Worm (Caenorhabditis elegans): ENCODE measurements around the gene nra-4.

DNA sequence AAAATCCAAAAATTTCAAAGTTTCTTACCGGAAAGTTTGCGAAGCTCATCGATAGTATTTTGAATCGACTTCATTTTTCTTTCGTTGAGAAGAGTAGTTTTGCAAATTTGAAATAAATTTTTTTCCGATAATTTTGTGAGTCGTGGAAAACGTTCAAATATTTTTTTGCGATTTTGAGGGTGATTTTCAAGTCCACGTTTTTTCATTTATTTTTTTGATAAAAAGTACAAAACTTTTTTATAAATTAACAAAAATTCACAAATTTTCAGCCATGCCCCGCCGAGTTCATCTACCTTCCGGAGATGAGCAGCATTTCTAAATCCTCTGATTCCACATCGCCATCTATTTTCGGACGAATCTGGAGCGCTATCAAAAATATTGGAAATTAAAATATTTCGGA lies 19.1 kb upstream of the nra-4 start, which contains the start of gene K10C9.7:
- TF ChIP-seq tbx-37 (GFP tag; conservative IDR thresholded peaks at IDR 0.05), result no peak
- TF ChIP-seq ama-1 (optimal IDR thresholded peaks at IDR 0.05), result no peak
